Fruit fly (Drosophila melanogaster) whole organism, embryonic: ENCODE results near the gene Dhdds.
A peak's percentile ranks its signal among the peaks of the same experiment; 100 is the strongest.

Source experiments
- CG11085 ChIP-seq: fragments of 200-800 bp; sonication (Bioruptor generic); IDR thresholded peaks from 2 replicates; pipeline ENCODE4 v1.3.6; 2022; ENCODE audit warnings: missing biosample characterization, missing genetic modification characterization
- CG15269 ChIP-seq: fragments of 200-800 bp; sonication (Bioruptor generic); optimal IDR thresholded peaks from 2 replicates; lab custom pipeline; 2018; ENCODE audit warnings: missing biosample characterization, mild to moderate bottlenecking, missing genetic modification characterization, moderate library complexity
- CG17328 ChIP-seq: fragments of 200-800 bp; sonication (Bioruptor generic); IDR thresholded peaks from 2 replicates; pipeline ENCODE4 v1.3.6; 2022; ENCODE audit warnings: missing biosample characterization, missing genetic modification characterization
- CG17361 ChIP-seq: fragments of 200-800 bp; sonication (Bioruptor generic); IDR thresholded peaks from 3 replicates; pipeline ENCODE4 v1.3.6; 2022; ENCODE audit warnings: missing biosample characterization, missing genetic modification characterization
- CG17568 ChIP-seq: fragments of 200-800 bp; sonication (Bioruptor generic); optimal IDR thresholded peaks from 2 replicates; lab custom pipeline; 2018; ENCODE audit warnings: missing biosample characterization, mild to moderate bottlenecking, missing genetic modification characterization, moderate library complexity
- CG18011 ChIP-seq: fragments of 200-800 bp; sonication (Bioruptor generic); optimal IDR thresholded peaks from 2 replicates; lab custom pipeline; 2017; ENCODE audit warnings: missing biosample characterization, missing genetic modification characterization, mild to moderate bottlenecking, moderate library complexity, missing genotype
- CG2712 ChIP-seq: fragments of 200-800 bp; optimal IDR thresholded peaks from 3 replicates; lab custom pipeline; 2019; ENCODE audit warnings: missing biosample characterization, mild to moderate bottlenecking, missing genetic modification characterization, moderate library complexity
- CG2889 ChIP-seq: fragments of 200-800 bp; sonication (Bioruptor generic); IDR thresholded peaks from 3 replicates; pipeline ENCODE4 v1.3.6; 2022; ENCODE audit warnings: missing biosample characterization, missing genetic modification characterization
- CG31224 ChIP-seq: fragments of 200-800 bp; sonication (Bioruptor generic); IDR thresholded peaks from 2 replicates; pipeline ENCODE4 v1.3.6; 2022; ENCODE audit warnings: missing biosample characterization, missing genetic modification characterization
- CG32532 ChIP-seq: fragments of 200-800 bp; sonication (Bioruptor generic); IDR thresholded peaks from 2 replicates; pipeline ENCODE4 v1.3.6; 2022; ENCODE audit warnings: missing biosample characterization, missing genetic modification characterization
- CG34422 ChIP-seq: fragments of 200-800 bp; sonication (Bioruptor generic); IDR thresholded peaks from 3 replicates; pipeline ENCODE4 v1.3.6; 2022; ENCODE audit warnings: missing biosample characterization, missing genetic modification characterization
- CG3726 ChIP-seq: fragments of 200-800 bp; sonication (Bioruptor generic); IDR thresholded peaks from 3 replicates; pipeline ENCODE4, ENCODE4 v1.3.6; 2022; ENCODE audit warnings: missing biosample characterization, missing genetic modification characterization
- CG4328 ChIP-seq: fragments of 200-800 bp; sonication (Bioruptor generic); optimal IDR thresholded peaks from 3 replicates; lab custom pipeline; 2017; ENCODE audit warnings: missing biosample characterization, missing genetic modification reagents, missing genetic modification characterization
- CG4820 ChIP-seq: fragments of 200-800 bp; sonication (Bioruptor generic); optimal IDR thresholded peaks from 3 replicates; lab custom pipeline; 2016; ENCODE audit warnings: missing biosample characterization, missing genetic modification characterization
- CG6272 ChIP-seq: fragments of 200-800 bp; sonication (Bioruptor generic); IDR thresholded peaks from 2 replicates; pipeline ENCODE4 v1.3.6; 2022; ENCODE audit warnings: missing biosample characterization, missing genetic modification characterization
- CG8089 ChIP-seq: fragments of 200-800 bp; sonication (Bioruptor generic); optimal IDR thresholded peaks from 3 replicates; lab custom pipeline; 2016; ENCODE audit warnings: missing biosample characterization, missing genetic modification characterization
- CG8359 ChIP-seq: fragments of 200-800 bp; sonication (Bioruptor generic); optimal IDR thresholded peaks from 2 replicates; lab custom pipeline; 2017; ENCODE audit warnings: missing biosample characterization, mild to moderate bottlenecking, missing genetic modification characterization, borderline replicate concordance
- CG8944 ChIP-seq: fragments of 200-800 bp; sonication (Bioruptor generic); optimal IDR thresholded peaks from 3 replicates; lab custom pipeline; 2016; ENCODE audit warnings: missing biosample characterization, missing genetic modification characterization
- CG9609 ChIP-seq: fragments of 200-800 bp; sonication (Bioruptor generic); optimal IDR thresholded peaks from 3 replicates; lab custom pipeline; 2016; ENCODE audit warnings: missing biosample characterization, missing genetic modification characterization
- CHES-1-like ChIP-seq: fragments of 200-800 bp; sonication (Bioruptor generic); optimal IDR thresholded peaks from 2 replicates; lab custom pipeline; 2016; ENCODE audit warnings: missing biosample characterization, missing genetic modification characterization
- Dfd ChIP-seq, 2 experiments: fragments of >200 bp; optimal IDR thresholded peaks; 2 replicates each; lab custom pipeline; 2017; ENCODE audit warnings: missing biosample characterization in 2 of 2, missing genetic modification characterization in 2 of 2
- E2f2 ChIP-seq: fragments of 200-800 bp; sonication (Bioruptor generic); IDR thresholded peaks from 2 replicates; pipeline ENCODE4 v1.3.6; 2022; ENCODE audit warnings: missing biosample characterization, missing genetic modification characterization
- HHEX ChIP-seq: fragments of 200-800 bp; sonication (Bioruptor generic); optimal IDR thresholded peaks from 3 replicates; lab custom pipeline; 2017; ENCODE audit warnings: missing biosample characterization, mild to moderate bottlenecking, missing genetic modification characterization, missing genetic modification reagents
- HmgD ChIP-seq: fragments of 200-800 bp; sonication (Bioruptor generic); optimal IDR thresholded peaks from 3 replicates; lab custom pipeline; 2016; ENCODE audit warnings: missing biosample characterization, missing genetic modification characterization
- Kr ChIP-seq: fragments of 200-800 bp; sonication (Bioruptor generic); optimal IDR thresholded peaks from 2 replicates; lab custom pipeline; 2017; ENCODE audit warnings: missing biosample characterization, mild to moderate bottlenecking, missing genetic modification characterization
- MTF-1 ChIP-seq: fragments of 200-800 bp; sonication (Bioruptor generic); optimal IDR thresholded peaks from 2 replicates; lab custom pipeline; 2018; ENCODE audit warnings: missing biosample characterization, mild to moderate bottlenecking, missing genetic modification characterization, borderline replicate concordance
- Myb ChIP-seq: fragments of 200-800 bp; sonication (Bioruptor generic); optimal IDR thresholded peaks from 2 replicates; lab custom pipeline; 2016; ENCODE audit warnings: missing biosample characterization, missing genetic modification characterization
- Ravus ChIP-seq: fragments of 200-800 bp; sonication (Bioruptor generic); IDR thresholded peaks from 2 replicates; pipeline ENCODE4 v1.3.6; 2022; ENCODE audit warnings: missing biosample characterization, missing genetic modification characterization
- Spps ChIP-seq: fragments of 200-800 bp; sonication (Bioruptor generic); optimal IDR thresholded peaks from 2 replicates; lab custom pipeline; 2018; ENCODE audit warnings: missing biosample characterization, mild to moderate bottlenecking, missing genetic modification characterization
- Usf ChIP-seq: fragments of 200-800 bp; sonication (Bioruptor generic); optimal IDR thresholded peaks from 2 replicates; lab custom pipeline; 2017; ENCODE audit warnings: missing genotype, missing biosample characterization, missing genetic modification characterization
- ac ChIP-seq: fragments of 200-800 bp; sonication (Bioruptor generic); optimal IDR thresholded peaks from 3 replicates; lab custom pipeline; 2017; ENCODE audit warnings: missing biosample characterization, mild to moderate bottlenecking, missing genetic modification characterization
- al ChIP-seq: fragments of 200-800 bp; sonication (Bioruptor generic); IDR thresholded peaks from 2 replicates; pipeline ENCODE4 v1.3.6; 2022; ENCODE audit warnings: missing biosample characterization, missing genetic modification characterization
- ara ChIP-seq: fragments of 200-800 bp; sonication (Bioruptor generic); IDR thresholded peaks from 2 replicates; pipeline ENCODE4 v1.3.6; 2022; ENCODE audit warnings: missing biosample characterization, missing genetic modification characterization
- az2 ChIP-seq: fragments of 200-800 bp; sonication (Bioruptor generic); optimal IDR thresholded peaks from 3 replicates; lab custom pipeline; 2016; ENCODE audit warnings: missing biosample characterization, missing genetic modification characterization
- cas ChIP-seq: fragments of 200-800 bp; sonication (Bioruptor generic); IDR thresholded peaks from 2 replicates; pipeline ENCODE4 v1.3.6; 2022; ENCODE audit warnings: missing biosample characterization, missing genetic modification characterization
- caup ChIP-seq: fragments of 200-800 bp; sonication (Bioruptor generic); optimal IDR thresholded peaks from 3 replicates; lab custom pipeline; 2017; ENCODE audit warnings: missing biosample characterization, mild to moderate bottlenecking, missing genetic modification characterization, moderate library complexity; ENCODE audit not compliant: severe bottlenecking
- cg ChIP-seq: fragments of 200-800 bp; sonication (Bioruptor generic); optimal IDR thresholded peaks from 3 replicates; lab custom pipeline; 2019; ENCODE audit warnings: missing biosample characterization, mild to moderate bottlenecking, missing genetic modification characterization, moderate library complexity
- dmrt99B ChIP-seq: fragments of 200-800 bp; sonication (Bioruptor generic); optimal IDR thresholded peaks from 2 replicates; lab custom pipeline; 2018; ENCODE audit warnings: missing biosample characterization, mild to moderate bottlenecking, missing genetic modification characterization, moderate library complexity
- fd96Cb ChIP-seq: fragments of 200-800 bp; sonication (Bioruptor generic); optimal IDR thresholded peaks from 2 replicates; lab custom pipeline; 2018; ENCODE audit warnings: missing biosample characterization, mild to moderate bottlenecking, missing genetic modification characterization, moderate library complexity
- ftz-f1 ChIP-seq: fragments of 200-800 bp; sonication (Bioruptor generic); optimal IDR thresholded peaks from 2 replicates; lab custom pipeline; 2016; ENCODE audit warnings: missing biosample characterization, missing genetic modification characterization
- h ChIP-seq: fragments of >200 bp; optimal IDR thresholded peaks from 2 replicates; lab custom pipeline; 2017
- inv ChIP-seq: fragments of 200-800 bp; sonication (Bioruptor generic); IDR thresholded peaks from 2 replicates; pipeline ENCODE4 v1.3.6; 2022; ENCODE audit warnings: missing biosample characterization, missing genetic modification characterization; ENCODE audit not compliant: partially characterized antibody
- ken ChIP-seq: fragments of 200-800 bp; sonication (Bioruptor generic); IDR thresholded peaks from 3 replicates; pipeline ENCODE4 v1.3.6; 2022; ENCODE audit warnings: missing biosample characterization, missing genetic modification characterization
- klu ChIP-seq: fragments of 200-800 bp; sonication (Bioruptor generic); IDR thresholded peaks from 2 replicates; pipeline ENCODE4 v1.3.6; 2022; ENCODE audit warnings: missing biosample characterization, missing genetic modification characterization
- nerfin-2 ChIP-seq: fragments of 200-800 bp; sonication (Bioruptor generic); IDR thresholded peaks from 2 replicates; pipeline ENCODE4 v1.3.6; 2022; ENCODE audit warnings: missing biosample characterization, missing genetic modification characterization; ENCODE audit not compliant: partially characterized antibody
- nom ChIP-seq: fragments of 200-800 bp; sonication (Bioruptor generic); optimal IDR thresholded peaks from 2 replicates; lab custom pipeline; 2017; ENCODE audit warnings: missing biosample characterization, missing genetic modification characterization, mild to moderate bottlenecking, moderate library complexity, missing genetic modification reagents
- otp ChIP-seq: fragments of 200-800 bp; sonication (Bioruptor generic); IDR thresholded peaks from 3 replicates; pipeline ENCODE4, ENCODE4 v1.3.6; 2022; ENCODE audit warnings: missing biosample characterization, missing genetic modification characterization
- sim ChIP-seq: fragments of 200-800 bp; sonication (Bioruptor generic); IDR thresholded peaks from 2 replicates; pipeline ENCODE4 v1.3.6; 2022; ENCODE audit warnings: missing biosample characterization, missing genetic modification characterization
- stc ChIP-seq: fragments of 200-800 bp; sonication (Bioruptor generic); IDR thresholded peaks from 2 replicates; pipeline ENCODE4 v1.3.6; 2022; ENCODE audit warnings: missing biosample characterization, missing genetic modification characterization
- sug ChIP-seq: fragments of 200-800 bp; optimal IDR thresholded peaks from 2 replicates; lab custom pipeline; 2019; ENCODE audit warnings: missing biosample characterization, mild to moderate bottlenecking, missing genetic modification characterization, moderate library complexity
- wdn ChIP-seq: fragments of 200-800 bp; sonication (Bioruptor generic); IDR thresholded peaks from 2 replicates; pipeline ENCODE4 v1.3.6; 2022; ENCODE audit warnings: missing biosample characterization, missing genetic modification characterization
- zfh2 ChIP-seq: fragments of 200-800 bp; sonication (Bioruptor generic); optimal IDR thresholded peaks from 2 replicates; lab custom pipeline; 2016; ENCODE audit warnings: missing biosample characterization, missing genetic modification characterization

The Dhdds gene

DNA sequence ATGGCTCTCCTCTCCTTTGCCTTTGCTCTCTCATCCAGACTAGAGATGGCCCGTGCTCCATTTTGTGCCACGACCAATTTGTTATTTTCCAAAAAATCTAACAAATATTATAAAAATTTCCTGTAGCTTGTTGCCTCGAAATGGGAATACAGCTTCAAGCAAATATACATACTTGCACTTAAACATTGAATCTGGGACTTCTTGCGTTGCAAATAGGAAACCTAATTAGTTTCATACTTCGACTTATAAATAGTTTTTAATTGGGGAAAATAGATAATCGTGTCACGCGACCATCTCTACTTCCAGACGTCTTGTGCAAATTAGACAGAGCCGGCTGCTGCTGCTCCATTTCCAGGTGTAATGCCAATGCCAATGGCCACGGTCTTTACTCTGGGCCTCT lies 37.2 kb upstream of the Dhdds start (continued):
- TF ChIP-seq MTF-1 (GFP tag; lab: Kevin White, UChicago): no peak
- peak; percentile 55 for TF ChIP-seq zfh2
- TF ChIP-seq HmgD (GFP tag; lab: Kevin White, UChicago): no peak
- TF ChIP-seq Myb (GFP tag; lab: Kevin White, UChicago): no peak
- no peak for TF ChIP-seq CG4820 (GFP tag; lab: Kevin White, UChicago)
- TF ChIP-seq nerfin-2 (GFP tag; lab: Robert Waterston, UW): no peak
- peak; percentile 32 for TF ChIP-seq CG4328 (GFP tag; lab: Kevin White, UChicago)
- TF ChIP-seq fd96Cb: peak; percentile 47
- no peak for TF ChIP-seq CG6272 (GFP tag; lab: Robert Waterston, UW)
- no peak for TF ChIP-seq ftz-f1
- TF ChIP-seq sim: no peak
- no peak for TF ChIP-seq CHES-1-like (GFP tag; lab: Kevin White, UChicago)
- peak; percentile 8 for TF ChIP-seq CG17568 (GFP tag; lab: Kevin White, UChicago)
- TF ChIP-seq CG8944 (GFP tag; lab: Kevin White, UChicago): peak; percentile 6
- TF ChIP-seq CG15269: peak; percentile 63
- peak; percentile 62; the same call in 1 of the 3 replicates for TF ChIP-seq CG17361 (GFP tag; lab: Robert Waterston, UW)
- no peak for TF ChIP-seq cg (GFP tag; lab: Kevin White, UChicago)
- no peak for TF ChIP-seq h (lab: Kevin White, UChicago)
- no peak for TF ChIP-seq stc (GFP tag; lab: Robert Waterston, UW)
- TF ChIP-seq CG8089: no peak
- no peak for TF ChIP-seq Dfd (GFP tag; optimal IDR thresholded peaks at IDR 0.05; lab: Kevin White, UChicago)
- TF ChIP-seq CG2712: peak; percentile 70
- no peak for TF ChIP-seq CG8359 (GFP tag; lab: Kevin White, UChicago)
- no peak for TF ChIP-seq cas
- TF ChIP-seq CG18011 (GFP tag; lab: Kevin White, UChicago): no peak
- peak; percentile 34 for TF ChIP-seq HHEX
- no peak for TF ChIP-seq Usf (GFP tag; lab: Kevin White, UChicago)
- no peak for TF ChIP-seq Ravus
- no peak for TF ChIP-seq ara (GFP tag; lab: Robert Waterston, UW)
- peak; percentile 9; the same call in 1 of the 2 replicates for TF ChIP-seq CG32532
- peak; percentile 37 for TF ChIP-seq az2 (GFP tag; lab: Kevin White, UChicago)
- TF ChIP-seq dmrt99B (tag; lab: Kevin White, UChicago): peak; percentile 66
- peak; percentile 28; the same call in 1 of the 2 replicates for TF ChIP-seq inv (GFP tag; lab: Robert Waterston, UW)
- TF ChIP-seq al: 0 out of 2 replicates have a peak, but pooled peaks have one; percentile 15
- no peak for TF ChIP-seq CG2889 (GFP tag; lab: Robert Waterston, UW)
- no peak for TF ChIP-seq E2f2 (GFP tag; lab: Robert Waterston, UW)
- TF ChIP-seq nom: peak; percentile 73
- TF ChIP-seq ken (GFP tag; lab: Robert Waterston, UW): 0 out of 3 replicates have a peak, but pooled peaks have one; percentile 25
- TF ChIP-seq otp: no peak
- peak; percentile 40 for TF ChIP-seq sug
- no peak for TF ChIP-seq CG9609 (GFP tag; lab: Kevin White, UChicago)
- no peak for TF ChIP-seq ac (GFP tag; lab: Kevin White, UChicago)
- TF ChIP-seq CG17328: no peak
- no peak for TF ChIP-seq CG11085
- TF ChIP-seq CG3726 (GFP tag; lab: Robert Waterston, UW): no peak
- TF ChIP-seq CG34422: 0 out of 3 replicates have a peak, but pooled peaks have one; percentile 29
- TF ChIP-seq caup: peak; percentile 51
- peak; percentile 32; the same call in 1 of the 2 replicates for TF ChIP-seq CG31224 (GFP tag; lab: Robert Waterston, UW)
- no peak for TF ChIP-seq klu
- no peak for TF ChIP-seq Spps (tag; lab: Kevin White, UChicago)
- no peak for TF ChIP-seq wdn (GFP tag; lab: Robert Waterston, UW)
- no peak for TF ChIP-seq Kr (GFP tag; lab: Kevin White, UChicago)
